Fruit fly (Drosophila melanogaster) whole organism, prepupa: ENCODE measurements around the gene Atet.

Experiments used
- Blimp-1 ChIP-seq: fragments of 200-800 bp; sonication (Bioruptor generic); optimal IDR thresholded peaks from 3 replicates; lab custom pipeline; 2017; ENCODE audit warnings: missing biosample characterization, missing genetic modification characterization, mild to moderate bottlenecking, moderate library complexity, missing genetic modification reagents
- CG11294 ChIP-seq: fragments of 200-800 bp; sonication (Bioruptor generic); IDR thresholded peaks from 2 replicates; pipeline ENCODE4 v1.3.6; 2022; ENCODE audit warnings: missing biosample characterization, missing genetic modification characterization
- CG15336 ChIP-seq: fragments of 200-800 bp; sonication (Bioruptor generic); IDR thresholded peaks from 2 replicates; pipeline ENCODE4 v1.3.6; 2022; ENCODE audit warnings: missing biosample characterization, missing genetic modification characterization
- CG1621 ChIP-seq: fragments of 200-800 bp; sonication (Bioruptor generic); optimal IDR thresholded peaks from 3 replicates; lab custom pipeline; 2018; ENCODE audit warnings: missing biosample characterization, mild to moderate bottlenecking, missing genetic modification characterization
- CG16779 ChIP-seq: fragments of 200-800 bp; sonication (Bioruptor generic); optimal IDR thresholded peaks from 3 replicates; lab custom pipeline; 2017; ENCODE audit warnings: missing biosample characterization, mild to moderate bottlenecking, missing genetic modification characterization
- CG32006 ChIP-seq: fragments of 200-800 bp; sonication (Bioruptor generic); optimal IDR thresholded peaks from 3 replicates; lab custom pipeline; 2017; ENCODE audit warnings: missing biosample characterization, mild to moderate bottlenecking, missing genetic modification characterization
- CG34406 ChIP-seq: fragments of 200-800 bp; sonication (Bioruptor generic); optimal IDR thresholded peaks from 3 replicates; lab custom pipeline; 2016; ENCODE audit warnings: missing biosample characterization, missing genetic modification characterization
- CG3919 ChIP-seq: fragments of 200-800 bp; sonication (Bioruptor generic); optimal IDR thresholded peaks from 3 replicates; lab custom pipeline; 2016; ENCODE audit warnings: missing biosample characterization, missing genetic modification characterization
- CG6163 ChIP-seq: fragments of 200-800 bp; sonication (Bioruptor generic); IDR thresholded peaks from 3 replicates; pipeline ENCODE4 v1.3.6; 2022; ENCODE audit warnings: missing biosample characterization, missing genetic modification characterization
- CG6276 ChIP-seq: fragments of 200-800 bp; sonication (Bioruptor generic); optimal IDR thresholded peaks from 2 replicates; lab custom pipeline; 2017; ENCODE audit warnings: missing biosample characterization, mild to moderate bottlenecking, missing genetic modification characterization
- CG6792 ChIP-seq: fragments of 200-800 bp; sonication (Bioruptor generic); optimal IDR thresholded peaks from 3 replicates; lab custom pipeline; 2016; ENCODE audit warnings: missing biosample characterization, missing genetic modification characterization
- CG6808 ChIP-seq: fragments of 200-800 bp; sonication (Bioruptor generic); optimal IDR thresholded peaks from 3 replicates; lab custom pipeline; 2017; ENCODE audit warnings: missing biosample characterization, missing genetic modification characterization, mild to moderate bottlenecking, moderate library complexity, missing genetic modification reagents
- CG6854 ChIP-seq: fragments of 200-800 bp; sonication (Bioruptor generic); optimal IDR thresholded peaks from 2 replicates; lab custom pipeline; 2017; ENCODE audit warnings: missing biosample characterization, mild to moderate bottlenecking, missing genetic modification characterization
- CG7368 ChIP-seq: fragments of 200-800 bp; sonication (Bioruptor generic); optimal IDR thresholded peaks from 3 replicates; lab custom pipeline; 2016; ENCODE audit warnings: missing biosample characterization, missing genetic modification characterization
- CG8119 ChIP-seq: fragments of 200-800 bp; sonication (Bioruptor generic); IDR thresholded peaks from 3 replicates; pipeline ENCODE4 v1.3.6; 2022; ENCODE audit warnings: missing biosample characterization, missing genetic modification characterization
- CG8319 ChIP-seq: fragments of 200-800 bp; sonication (Bioruptor generic); optimal IDR thresholded peaks from 3 replicates; lab custom pipeline; 2016; ENCODE audit warnings: missing biosample characterization, missing genetic modification characterization
- Eip75B ChIP-seq: fragments of 200-800 bp; sonication (Bioruptor generic); optimal IDR thresholded peaks from 3 replicates; lab custom pipeline; 2016; ENCODE audit warnings: missing biosample characterization, missing genetic modification characterization
- Eip78C ChIP-seq: fragments of 200-800 bp; sonication (Bioruptor generic); peaks from one replicate; lab custom pipeline; 2016; ENCODE audit warnings: missing biosample characterization, missing genetic modification characterization
- Gug ChIP-seq: fragments of 200-800 bp; sonication (Bioruptor generic); IDR thresholded peaks from 2 replicates; pipeline ENCODE4 v1.3.6; 2022; ENCODE audit warnings: missing biosample characterization, missing genetic modification characterization
- Hr38 ChIP-seq: sonication (Bioruptor generic); optimal IDR thresholded peaks from 2 replicates; lab custom pipeline; 2016; ENCODE audit warnings: missing biosample characterization, missing genetic modification characterization
- Hr4 ChIP-seq: fragments of 200-800 bp; sonication (Bioruptor generic); optimal IDR thresholded peaks from 3 replicates; lab custom pipeline; 2016; ENCODE audit warnings: missing biosample characterization, missing genetic modification characterization
- Lpt ChIP-seq: fragments of 200-800 bp; sonication (Bioruptor generic); optimal IDR thresholded peaks from 3 replicates; lab custom pipeline; 2016; ENCODE audit warnings: missing biosample characterization, missing genetic modification characterization
- Sox14 ChIP-seq: fragments of 200-800 bp; sonication (Bioruptor generic); optimal IDR thresholded peaks from 3 replicates; lab custom pipeline; 2016; ENCODE audit warnings: missing biosample characterization, missing genetic modification characterization
- Sox15 ChIP-seq: fragments of 200-800 bp; sonication (Bioruptor generic); optimal IDR thresholded peaks from 3 replicates; lab custom pipeline; 2016; ENCODE audit warnings: missing biosample characterization, missing genetic modification characterization
- achi ChIP-seq: fragments of 200-800 bp; sonication (Bioruptor generic); optimal IDR thresholded peaks from 3 replicates; lab custom pipeline; 2016; ENCODE audit warnings: missing biosample characterization, missing genetic modification characterization
- acj6 ChIP-seq: fragments of 200-800 bp; sonication (Bioruptor generic); optimal IDR thresholded peaks from 3 replicates; lab custom pipeline; 2016; ENCODE audit warnings: missing biosample characterization, missing genetic modification characterization
- cyc ChIP-seq: fragments of 200-800 bp; sonication (Bioruptor generic); optimal IDR thresholded peaks from 3 replicates; lab custom pipeline; 2016; ENCODE audit warnings: missing biosample characterization, missing genetic modification characterization
- dac ChIP-seq: fragments of 200-800 bp; sonication (Bioruptor generic); optimal IDR thresholded peaks from 2 replicates; lab custom pipeline; 2017; ENCODE audit warnings: missing biosample characterization, mild to moderate bottlenecking, missing genetic modification characterization
- dsx ChIP-seq: fragments of 200-800 bp; optimal IDR thresholded peaks from 3 replicates; lab custom pipeline; 2019; ENCODE audit warnings: missing biosample characterization, mild to moderate bottlenecking, missing genetic modification characterization, moderate library complexity; ENCODE audit not compliant: poor library complexity, severe bottlenecking
- eg ChIP-seq: fragments of 200-800 bp; sonication (Bioruptor generic); IDR thresholded peaks from 3 replicates; pipeline ENCODE4 v1.3.6; 2022; ENCODE audit warnings: missing biosample characterization, missing genetic modification characterization
- esn ChIP-seq: fragments of 200-800 bp; sonication (Bioruptor generic); optimal IDR thresholded peaks from 2 replicates; lab custom pipeline; 2016; ENCODE audit warnings: missing biosample characterization, mild to moderate bottlenecking, missing genetic modification characterization, moderate library complexity
- fd85E ChIP-seq: fragments of 200-800 bp; sonication (Bioruptor generic); optimal IDR thresholded peaks from 3 replicates; lab custom pipeline; 2016; ENCODE audit warnings: missing biosample characterization, missing genetic modification characterization
- lz ChIP-seq: fragments of 200-800 bp; sonication (Bioruptor generic); optimal IDR thresholded peaks from 3 replicates; lab custom pipeline; 2016; ENCODE audit warnings: missing biosample characterization, missing genetic modification characterization
- net ChIP-seq: fragments of 200-800 bp; sonication (Bioruptor generic); optimal IDR thresholded peaks from 3 replicates; lab custom pipeline; 2016; ENCODE audit warnings: missing biosample characterization, missing genetic modification characterization
- salr ChIP-seq, 2 experiments: fragments of 200-800 bp; sonication (Bioruptor generic); optimal IDR thresholded peaks; 3 replicates each; lab custom pipeline; 2016 to 2018; ENCODE audit warnings: missing biosample characterization in 2 of 2, missing genetic modification characterization in 2 of 2, mild to moderate bottlenecking in 1 of 2
- spab ChIP-seq: fragments of 200-800 bp; sonication (Bioruptor generic); optimal IDR thresholded peaks from 2 replicates; lab custom pipeline; 2017; ENCODE audit warnings: missing biosample characterization, mild to moderate bottlenecking, missing genetic modification characterization, missing genetic modification reagents
- ss ChIP-seq, 2 experiments: fragments of 200-800 bp; sonication (Bioruptor generic); optimal IDR thresholded peaks; 2 replicates in 1 of 2; 3 replicates in 1 of 2; lab custom pipeline; 2017 to 2018; ENCODE audit warnings: mild to moderate bottlenecking in 2 of 2, missing biosample characterization in 2 of 2, missing genetic modification characterization in 2 of 2, moderate library complexity in 1 of 2
- topi ChIP-seq: fragments of 200-800 bp; sonication (Bioruptor generic); optimal IDR thresholded peaks from 3 replicates; lab custom pipeline; 2016; ENCODE audit warnings: missing biosample characterization, missing genetic modification characterization

Atet gene

DNA sequence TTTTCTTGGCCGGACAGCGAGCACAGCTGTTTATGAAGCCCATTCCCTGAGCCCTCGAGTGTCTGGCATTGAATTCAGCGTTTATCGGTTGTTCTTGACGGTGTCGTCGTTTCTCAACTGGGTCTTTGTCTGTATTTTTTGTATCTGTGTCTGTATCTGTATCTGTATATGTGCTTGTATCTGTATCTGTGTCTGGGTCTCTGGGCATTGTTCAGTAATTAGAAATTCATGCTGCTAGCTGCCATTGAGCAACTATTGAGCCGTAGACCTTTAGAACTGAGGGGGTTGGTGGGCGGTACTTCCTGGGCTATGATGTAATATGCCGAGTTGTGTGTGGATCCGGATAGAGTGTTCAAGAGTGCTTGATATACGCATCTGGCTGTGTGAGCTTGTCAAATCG is 2.3 kb downstream of the Atet start:
- TF ChIP-seq dac: no peak
- TF ChIP-seq Sox14: peak; percentile 30

DNA sequence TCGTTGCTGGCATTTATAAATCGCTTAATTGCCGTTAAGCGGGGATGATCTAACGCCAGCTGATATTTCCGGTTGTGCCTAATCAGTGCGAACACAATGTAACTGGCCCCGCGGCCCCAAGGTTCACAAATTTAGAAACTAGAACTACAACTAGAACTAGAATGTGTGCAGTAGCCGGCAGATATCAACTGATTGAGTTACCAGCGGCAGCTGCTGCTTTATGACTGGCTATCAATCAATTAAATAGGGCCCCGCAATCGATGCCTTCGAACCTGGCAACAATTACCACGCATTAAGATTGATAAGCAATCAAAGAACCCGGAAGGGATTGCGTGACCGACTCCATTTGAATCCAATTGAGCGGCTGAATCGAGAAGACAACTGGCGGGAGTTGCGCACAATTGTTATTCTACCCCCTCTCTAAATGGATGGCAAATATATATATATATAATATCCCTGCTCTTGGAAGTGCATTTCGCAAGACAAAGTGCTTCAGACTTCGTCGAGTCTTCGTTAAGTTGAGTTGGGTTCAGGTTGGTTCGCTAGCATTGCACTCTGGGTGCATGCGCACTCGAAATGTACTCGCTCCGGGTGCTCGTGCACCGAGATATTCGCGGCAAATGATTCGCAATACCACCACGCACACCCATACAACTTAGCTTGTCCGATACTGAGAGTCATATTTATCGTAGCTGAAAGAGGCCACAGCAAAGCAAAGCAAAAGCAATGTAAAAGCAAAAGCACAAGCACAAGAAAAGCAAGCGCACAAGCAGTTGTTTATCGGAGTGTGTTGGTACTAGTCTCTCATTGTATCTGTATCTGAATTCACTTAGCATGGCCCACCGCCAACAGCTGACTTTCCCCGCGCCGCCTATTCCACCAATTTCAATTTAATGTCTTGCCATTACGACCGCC is 6.3 kb downstream of the Atet start:
- no peak for TF ChIP-seq Gug (GFP tag; lab: Robert Waterston, UW)
- TF ChIP-seq Eip78C: peak; percentile 68
- TF ChIP-seq acj6 (GFP tag; lab: Kevin White, UChicago): no peak
- peak; percentile 7 for TF ChIP-seq dsx
- no peak for TF ChIP-seq fd85E
- peak; percentile 30 for TF ChIP-seq Lpt (GFP tag; lab: Kevin White, UChicago)
- TF ChIP-seq ss (GFP tag; optimal IDR thresholded peaks at IDR 0.05; lab: Kevin White, UChicago): peak in 1 of 2 experiments; percentile 48
- no peak; the same call in 2 of the 3 replicates for TF ChIP-seq CG8119 (GFP tag; lab: Robert Waterston, UW)
- peak; percentile 10; the same call in 1 of the 2 replicates for TF ChIP-seq CG15336 (GFP tag; lab: Robert Waterston, UW)
- 0 out of 3 replicates have a peak, but pooled peaks have one; percentile 23 for TF ChIP-seq eg
- TF ChIP-seq CG6163: no peak
- no peak for TF ChIP-seq CG16779 (tag; lab: Kevin White, UChicago)
- TF ChIP-seq, all 60 proteins: peak for 6

DNA sequence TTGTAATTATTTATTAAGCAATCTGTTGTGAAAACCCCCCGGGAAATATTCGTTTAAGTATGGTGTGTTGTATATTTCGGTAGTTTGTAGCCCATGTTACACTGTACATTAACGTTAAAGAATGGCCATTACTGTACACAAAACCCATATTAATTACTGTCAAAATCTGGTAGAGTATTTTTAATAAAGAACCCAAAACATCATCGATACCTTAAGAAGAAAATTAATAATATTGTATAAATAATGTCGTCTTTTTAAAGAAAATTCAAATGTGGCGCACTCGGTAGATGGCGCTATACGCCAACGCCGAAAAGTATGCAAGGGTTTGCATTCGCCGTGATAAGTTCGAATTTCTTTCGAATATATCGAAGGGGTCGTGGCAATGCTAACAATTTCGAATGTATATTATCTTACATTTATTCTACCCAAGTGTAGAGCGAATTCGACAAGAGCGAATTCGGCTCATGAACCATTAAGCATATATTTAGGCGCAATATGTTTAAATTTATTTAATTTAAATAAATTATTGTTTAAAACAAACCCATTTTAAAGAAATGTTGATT is 11.9 kb downstream of the Atet start:
- TF ChIP-seq Hr4 (GFP tag; lab: Kevin White, UChicago): no peak
- no peak for TF ChIP-seq lz (GFP tag; lab: Kevin White, UChicago)
- TF ChIP-seq CG34406 (GFP tag; lab: Kevin White, UChicago): no peak
- TF ChIP-seq net (GFP tag; lab: Kevin White, UChicago): no peak
- no peak for TF ChIP-seq CG6163
- peak; percentile 22 for TF ChIP-seq esn (GFP tag; lab: Kevin White, UChicago)
- TF ChIP-seq dac: no peak
- no peak for TF ChIP-seq Lpt (GFP tag; lab: Kevin White, UChicago)
- peak; percentile 48 for TF ChIP-seq Eip78C

DNA sequence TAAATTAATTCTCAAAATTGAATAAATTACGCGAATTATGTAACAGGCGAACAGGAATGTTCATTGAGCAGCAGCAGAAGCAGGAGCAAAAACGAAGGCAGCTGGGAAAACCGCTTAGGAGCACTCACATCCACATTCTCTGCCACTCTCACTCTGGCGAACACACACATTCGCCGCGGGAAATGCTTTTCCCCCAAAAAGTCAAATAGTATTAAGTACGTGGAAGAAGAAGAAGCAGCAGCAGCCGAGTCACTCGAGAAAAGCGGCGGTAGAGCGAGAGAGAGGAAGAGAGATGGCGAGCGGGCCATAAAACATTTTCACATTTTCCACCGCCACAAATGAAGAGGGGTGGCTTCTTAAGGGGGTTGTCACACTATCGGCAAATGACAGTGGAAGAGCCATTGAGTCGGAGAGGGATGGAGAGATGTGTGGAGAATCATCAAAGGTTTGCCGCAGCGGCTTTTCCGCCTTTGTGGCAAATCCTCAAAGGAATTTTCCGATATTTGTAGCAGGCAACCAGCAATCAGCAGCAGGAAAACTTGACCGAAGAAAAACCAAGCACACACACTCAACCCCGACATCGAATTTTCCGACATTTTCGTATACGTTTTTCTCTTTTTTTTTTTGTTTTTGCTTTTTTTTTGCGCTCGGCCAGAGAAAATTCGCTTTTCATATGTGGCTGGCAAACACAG is 13.1 kb downstream of the Atet start:
- TF ChIP-seq Gug (GFP tag; lab: Robert Waterston, UW) (peak; percentile 51), Lpt (GFP tag; lab: Kevin White, UChicago) (peak; percentile 60), ss (GFP tag; optimal IDR thresholded peaks at IDR 0.05; lab: Kevin White, UChicago) (no peak), CG6808 (GFP tag; lab: Kevin White, UChicago) (no peak), CG8119 (GFP tag; lab: Robert Waterston, UW) (peak; percentile 91), acj6 (GFP tag; lab: Kevin White, UChicago) (no peak), achi (GFP tag; lab: Kevin White, UChicago) (peak; percentile 19), spab (GFP tag; lab: Kevin White, UChicago) (no peak), CG11294 (GFP tag; lab: Robert Waterston, UW) (peak; percentile 22; the same call in 1 of the 2 replicates), CG6792 (GFP tag; lab: Kevin White, UChicago) (no peak), Hr38 (peak; percentile 11), topi (GFP tag; lab: Kevin White, UChicago) (no peak), CG3919 (GFP tag; lab: Kevin White, UChicago) (no peak), dac (peak; percentile 48), CG15336 (GFP tag; lab: Robert Waterston, UW) (peak; percentile 90), Eip78C (peak; percentile 61), CG8319 (GFP tag; lab: Kevin White, UChicago) (no peak), Eip75B (GFP tag; lab: Kevin White, UChicago) (no peak), Sox15 (GFP tag; lab: Kevin White, UChicago) (no peak), Hr4 (GFP tag; lab: Kevin White, UChicago) (peak; percentile 11), net (GFP tag; lab: Kevin White, UChicago) (peak; percentile 29), eg (peak; percentile 93), CG7368 (GFP tag; lab: Kevin White, UChicago) (no peak), CG6276 (GFP tag; lab: Kevin White, UChicago) (peak; percentile 91), CG6163 (peak; percentile 82), Blimp-1 (no peak), salr (GFP tag; optimal IDR thresholded peaks at IDR 0.05; lab: Kevin White, UChicago) (peak in 1 of 2 experiments; percentile 73), CG32006 (GFP tag; lab: Kevin White, UChicago) (peak; percentile 5), CG1621 (tag; lab: Kevin White, UChicago) (no peak), cyc (GFP tag; lab: Kevin White, UChicago) (no peak), CG6854 (no peak)
